Fruit fly (Drosophila melanogaster): ENCODE results near the gene kkv.
A peak's percentile ranks its signal among the peaks of the same experiment; 100 is the strongest.

- peak; percentile 76 for TF ChIP-seq Clk (GFP tag; optimal IDR thresholded peaks at IDR 0.05)
- TF ChIP-seq CG7045 (GFP tag; optimal IDR thresholded peaks at IDR 0.05): peak; percentile 69
- peak; percentile 81 for TF ChIP-seq CG12768 (GFP tag; optimal IDR thresholded peaks at IDR 0.05)
- no peak for TF ChIP-seq kay (GFP tag; ENCODE audit: borderline replicate concordance)
- no peak for TF ChIP-seq cnc (optimal IDR thresholded peaks at IDR 0.05)
- TF ChIP-seq bab1 (GFP tag; optimal IDR thresholded peaks at IDR 0.05): peak; percentile 72
- TF ChIP-seq CG14711 (tag; optimal IDR thresholded peaks at IDR 0.05): peak; percentile 68
- TF ChIP-seq CG33017 (tag; optimal IDR thresholded peaks at IDR 0.05): peak; percentile 57
- TF ChIP-seq Crg-1 (GFP tag; optimal IDR thresholded peaks at IDR 0.05): peak; percentile 91
- TF ChIP-seq CG1620 (GFP tag; optimal IDR thresholded peaks at IDR 0.05): peak; percentile 93
- peak; percentile 87 for TF ChIP-seq CG7101 (tag; optimal IDR thresholded peaks at IDR 0.05)
Observed at dm6 chr3R:5371563-5371962, 21.1 kb downstream of the kkv start, which contains the start of gene Polr2F.
